Fruit fly (Drosophila melanogaster) whole organism, embryonic: ENCODE data around the gene Gem4b.

ENCODE experiments used
- ATbp ChIP-seq: fragments of 200-800 bp; sonication (Bioruptor generic); optimal IDR thresholded peaks from 2 replicates; lab custom pipeline; 2017; ENCODE audit warnings: missing biosample characterization, mild to moderate bottlenecking, missing genetic modification characterization, missing genetic modification reagents
- Adf1 ChIP-seq: fragments of 200-800 bp; sonication (Bioruptor generic); IDR thresholded peaks from 2 replicates; pipeline ENCODE4 v1.3.6; 2022; ENCODE audit warnings: missing biosample characterization, missing genetic modification characterization
- Atf3 ChIP-seq: fragments of 200-800 bp; sonication (Bioruptor generic); optimal IDR thresholded peaks from 3 replicates; lab custom pipeline; 2016; ENCODE audit warnings: missing biosample characterization, missing genetic modification characterization
- CG10543 ChIP-seq: fragments of 200-800 bp; sonication (Bioruptor generic); optimal IDR thresholded peaks from 3 replicates; lab custom pipeline; 2017; ENCODE audit warnings: missing biosample characterization, mild to moderate bottlenecking, missing genetic modification characterization, moderate library complexity
- CG10959 ChIP-seq: fragments of 200-800 bp; sonication (Bioruptor generic); IDR thresholded peaks from 2 replicates; pipeline ENCODE4 v1.3.6; 2022; ENCODE audit warnings: missing biosample characterization, missing genetic modification characterization
- CG13296 ChIP-seq: fragments of 200-800 bp; sonication (Bioruptor generic); optimal IDR thresholded peaks from 3 replicates; lab custom pipeline; 2018; ENCODE audit warnings: missing biosample characterization, mild to moderate bottlenecking, missing genetic modification characterization
- CG14710 ChIP-seq: fragments of 200-800 bp; sonication (Bioruptor generic); optimal IDR thresholded peaks from 3 replicates; lab custom pipeline; 2019; ENCODE audit warnings: missing biosample characterization, mild to moderate bottlenecking, missing genetic modification characterization, moderate library complexity
- CG17186 ChIP-seq: fragments of 200-800 bp; sonication (Bioruptor generic); optimal IDR thresholded peaks from 3 replicates; lab custom pipeline; 2017; ENCODE audit warnings: missing biosample characterization, missing genetic modification reagents, missing genetic modification characterization
- CG17612 ChIP-seq: fragments of 200-800 bp; sonication (Bioruptor generic); IDR thresholded peaks from 2 replicates; pipeline ENCODE4 v1.3.6; 2022; ENCODE audit warnings: missing biosample characterization, missing genetic modification characterization
- CG17802 ChIP-seq: fragments of 200-800 bp; sonication (Bioruptor generic); optimal IDR thresholded peaks from 2 replicates; lab custom pipeline; 2018; ENCODE audit warnings: missing biosample characterization, mild to moderate bottlenecking, missing genetic modification characterization, moderate library complexity
- CG17912 ChIP-seq: fragments of 200-800 bp; sonication (Bioruptor generic); optimal IDR thresholded peaks from 2 replicates; lab custom pipeline; 2018; ENCODE audit warnings: missing biosample characterization, mild to moderate bottlenecking, missing genetic modification characterization
- CG1792 ChIP-seq: fragments of 200-800 bp; sonication (Bioruptor generic); optimal IDR thresholded peaks from 2 replicates; lab custom pipeline; 2016; ENCODE audit warnings: missing biosample characterization, missing genetic modification characterization
- CG1832 ChIP-seq: fragments of 200-800 bp; sonication (Bioruptor generic); optimal IDR thresholded peaks from 2 replicates; lab custom pipeline; 2017; ENCODE audit warnings: missing biosample characterization, mild to moderate bottlenecking, missing genetic modification characterization, inconsistent platforms
- CG2129 ChIP-seq: fragments of 200-800 bp; sonication (Bioruptor generic); IDR thresholded peaks from 2 replicates; pipeline ENCODE4 v1.3.6; 2022; ENCODE audit warnings: missing biosample characterization, missing genetic modification characterization; ENCODE audit not compliant: partially characterized antibody
- CG43689 ChIP-seq: fragments of 200-800 bp; sonication (Bioruptor generic); IDR thresholded peaks from 2 replicates; pipeline ENCODE4 v1.3.6; 2022; ENCODE audit warnings: missing biosample characterization, missing genetic modification characterization
- CG5245 ChIP-seq: fragments of 200-800 bp; sonication (Bioruptor generic); optimal IDR thresholded peaks from 3 replicates; lab custom pipeline; 2016; ENCODE audit warnings: missing biosample characterization, missing genetic modification characterization
- CG5953 ChIP-seq: fragments of 200-800 bp; sonication (Bioruptor generic); IDR thresholded peaks from 2 replicates; pipeline ENCODE4 v1.3.6; 2022; ENCODE audit warnings: missing biosample characterization, missing genetic modification characterization
- CG7372 ChIP-seq: fragments of 200-800 bp; sonication (Bioruptor generic); IDR thresholded peaks from 2 replicates; pipeline ENCODE4 v1.3.6; 2022; ENCODE audit warnings: missing biosample characterization, missing genetic modification characterization
- CG8388 ChIP-seq: fragments of 200-800 bp; sonication (Bioruptor generic); optimal IDR thresholded peaks from 2 replicates; lab custom pipeline; 2019; ENCODE audit warnings: missing biosample characterization, mild to moderate bottlenecking, missing genetic modification characterization, moderate library complexity
- CG8478 ChIP-seq: fragments of >200 bp; optimal IDR thresholded peaks from 2 replicates; lab custom pipeline; 2018
- CoRest ChIP-seq: fragments of 200-800 bp; sonication (Bioruptor generic); optimal IDR thresholded peaks from 3 replicates; lab custom pipeline; 2018; ENCODE audit warnings: missing biosample characterization, mild to moderate bottlenecking, missing genetic modification characterization, moderate library complexity
- E2f1 ChIP-seq: fragments of 200-800 bp; sonication (Bioruptor generic); IDR thresholded peaks from 2 replicates; pipeline ENCODE4 v1.3.6; 2022; ENCODE audit warnings: missing biosample characterization, missing genetic modification characterization
- Fer2 ChIP-seq: fragments of 200-800 bp; sonication (Bioruptor generic); optimal IDR thresholded peaks from 2 replicates; lab custom pipeline; 2018; ENCODE audit warnings: missing biosample characterization, mild to moderate bottlenecking, missing genetic modification characterization, moderate library complexity
- Hand ChIP-seq: fragments of 200-800 bp; sonication (Bioruptor generic); optimal IDR thresholded peaks from 2 replicates; lab custom pipeline; 2017; ENCODE audit warnings: mild to moderate bottlenecking, missing biosample characterization, missing genetic modification reagents, missing genetic modification characterization
- Mrtf ChIP-seq: fragments of 200-800 bp; sonication (Bioruptor generic); IDR thresholded peaks from 3 replicates; pipeline ENCODE4 v1.3.6; 2022; ENCODE audit warnings: missing biosample characterization, missing genetic modification characterization
- Neu2 ChIP-seq: fragments of 200-800 bp; sonication (Bioruptor generic); optimal IDR thresholded peaks from 3 replicates; lab custom pipeline; 2016; ENCODE audit warnings: missing biosample characterization, missing genetic modification characterization, borderline replicate concordance
- Oli ChIP-seq: fragments of 200-800 bp; sonication (Bioruptor generic); optimal IDR thresholded peaks from 2 replicates; lab custom pipeline; 2018; ENCODE audit warnings: missing biosample characterization, mild to moderate bottlenecking, missing genetic modification characterization, moderate library complexity
- Sox100B ChIP-seq: fragments of 200-800 bp; sonication (Bioruptor generic); optimal IDR thresholded peaks from 3 replicates; lab custom pipeline; 2018; ENCODE audit warnings: missing biosample characterization, mild to moderate bottlenecking, missing genetic modification characterization
- al ChIP-seq: fragments of 200-800 bp; sonication (Bioruptor generic); IDR thresholded peaks from 2 replicates; pipeline ENCODE4 v1.3.6; 2022; ENCODE audit warnings: missing biosample characterization, missing genetic modification characterization
- az2 ChIP-seq: fragments of 200-800 bp; sonication (Bioruptor generic); optimal IDR thresholded peaks from 3 replicates; lab custom pipeline; 2016; ENCODE audit warnings: missing biosample characterization, missing genetic modification characterization
- bcd ChIP-seq: fragments of 200-800 bp; sonication (Bioruptor generic); optimal IDR thresholded peaks from 2 replicates; lab custom pipeline; 2017; ENCODE audit warnings: missing biosample characterization, mild to moderate bottlenecking, missing genetic modification characterization
- br ChIP-seq: fragments of >200 bp; optimal IDR thresholded peaks from 2 replicates; lab custom pipeline; 2017
- cas ChIP-seq: fragments of 200-800 bp; sonication (Bioruptor generic); IDR thresholded peaks from 2 replicates; pipeline ENCODE4 v1.3.6; 2022; ENCODE audit warnings: missing biosample characterization, missing genetic modification characterization
- corto ChIP-seq: fragments of 200-800 bp; sonication (Bioruptor generic); optimal IDR thresholded peaks from 2 replicates; lab custom pipeline; 2016; ENCODE audit warnings: missing biosample characterization, mild to moderate bottlenecking, missing genetic modification characterization, moderate library complexity
- crol ChIP-seq: fragments of 200-800 bp; sonication (Bioruptor generic); IDR thresholded peaks from 2 replicates; pipeline ENCODE4 v1.3.6; 2022; ENCODE audit warnings: missing biosample characterization, missing genetic modification characterization
- disco-r ChIP-seq: fragments of 200-800 bp; sonication (Bioruptor generic); optimal IDR thresholded peaks from 2 replicates; lab custom pipeline; 2016; ENCODE audit warnings: missing biosample characterization, missing genetic modification characterization
- dmrt11E ChIP-seq: fragments of 200-800 bp; sonication (Bioruptor generic); optimal IDR thresholded peaks from 3 replicates; lab custom pipeline; 2018; ENCODE audit warnings: missing biosample characterization, mild to moderate bottlenecking, missing genetic modification characterization, moderate library complexity
- ems ChIP-seq: fragments of 200-800 bp; sonication (Bioruptor generic); optimal IDR thresholded peaks from 3 replicates; lab custom pipeline; 2016; ENCODE audit warnings: missing biosample characterization, missing genetic modification characterization
- ewg ChIP-seq: fragments of 200-800 bp; sonication (Bioruptor generic); optimal IDR thresholded peaks from 3 replicates; lab custom pipeline; 2017; ENCODE audit warnings: mild to moderate bottlenecking, missing biosample characterization, missing genetic modification reagents, missing genetic modification characterization
- exex ChIP-seq: fragments of 200-800 bp; sonication (Bioruptor generic); optimal IDR thresholded peaks from 4 replicates; lab custom pipeline; 2018; ENCODE audit warnings: missing biosample characterization, mild to moderate bottlenecking, missing genetic modification characterization, moderate library complexity
- fru ChIP-seq: fragments of >200 bp; optimal IDR thresholded peaks from 2 replicates; lab custom pipeline; 2017
- gcm2 ChIP-seq: fragments of 200-800 bp; sonication (Bioruptor generic); optimal IDR thresholded peaks from 2 replicates; lab custom pipeline; 2016; ENCODE audit warnings: missing biosample characterization, missing genetic modification characterization
- jigr1 ChIP-seq: fragments of 200-800 bp; sonication (Bioruptor generic); IDR thresholded peaks from 3 replicates; pipeline ENCODE4 v1.3.6; 2022; ENCODE audit warnings: missing biosample characterization, missing genetic modification characterization
- jumu ChIP-seq: fragments of 200-800 bp; sonication (Bioruptor generic); optimal IDR thresholded peaks from 3 replicates; lab custom pipeline; 2016; ENCODE audit warnings: missing biosample characterization, missing genetic modification characterization
- pum ChIP-seq: fragments of 200-800 bp; sonication (Bioruptor generic); optimal IDR thresholded peaks from 2 replicates; lab custom pipeline; 2016; ENCODE audit warnings: missing biosample characterization, missing genetic modification characterization
- ro ChIP-seq: fragments of 200-800 bp; sonication (Bioruptor generic); IDR thresholded peaks from 2 replicates; pipeline ENCODE4 v1.3.6; 2022; ENCODE audit warnings: missing biosample characterization, missing genetic modification characterization
- row ChIP-seq: fragments of 200-800 bp; sonication (Bioruptor generic); IDR thresholded peaks from 3 replicates; pipeline ENCODE4 v1.3.6; 2022; ENCODE audit warnings: missing biosample characterization, missing genetic modification characterization
- sd ChIP-seq: fragments of 200-800 bp; sonication (Bioruptor generic); optimal IDR thresholded peaks from 3 replicates; lab custom pipeline; 2018; ENCODE audit warnings: missing biosample characterization, mild to moderate bottlenecking, missing genetic modification characterization, moderate library complexity
- sima ChIP-seq: fragments of 200-800 bp; sonication (Bioruptor generic); optimal IDR thresholded peaks from 2 replicates; lab custom pipeline; 2016; ENCODE audit warnings: missing biosample characterization, missing genetic modification characterization
- sqz ChIP-seq: fragments of 200-800 bp; sonication (Bioruptor generic); optimal IDR thresholded peaks from 3 replicates; lab custom pipeline; 2018; ENCODE audit warnings: missing biosample characterization, mild to moderate bottlenecking, missing genetic modification characterization
- tap ChIP-seq: fragments of 200-800 bp; optimal IDR thresholded peaks from 3 replicates; lab custom pipeline; 2019; ENCODE audit warnings: missing biosample characterization, mild to moderate bottlenecking, missing genetic modification characterization, moderate library complexity
- wdn ChIP-seq: fragments of 200-800 bp; sonication (Bioruptor generic); IDR thresholded peaks from 2 replicates; pipeline ENCODE4 v1.3.6; 2022; ENCODE audit warnings: missing biosample characterization, missing genetic modification characterization
- zen ChIP-seq: fragments of 200-800 bp; sonication (Bioruptor generic); optimal IDR thresholded peaks from 3 replicates; lab custom pipeline; 2018; ENCODE audit warnings: missing biosample characterization, mild to moderate bottlenecking, missing genetic modification characterization, moderate library complexity

Gem4b gene

dm6 chrX:3948889-3949288, 8.2 kb downstream of the Gem4b start, which contains the start of gene Vap33 (continued):
- TF ChIP-seq CG1792: no peak
- no peak for TF ChIP-seq ro
- no peak for TF ChIP-seq br (lab: Kevin White, UChicago)
- no peak for TF ChIP-seq Hand (GFP tag; lab: Kevin White, UChicago)
- TF ChIP-seq ewg (GFP tag; lab: Kevin White, UChicago): no peak
- TF ChIP-seq CG10543 (GFP tag; lab: Kevin White, UChicago): no peak
- no peak for TF ChIP-seq CoRest (tag; lab: Kevin White, UChicago)
- TF ChIP-seq Sox100B (GFP tag; lab: Kevin White, UChicago): no peak
- TF ChIP-seq sima (GFP tag; lab: Kevin White, UChicago): no peak
- no peak for TF ChIP-seq bcd (GFP tag; lab: Kevin White, UChicago)
- no peak for TF ChIP-seq gcm2
- no peak for TF ChIP-seq E2f1
- no peak for TF ChIP-seq exex
- TF ChIP-seq crol: no peak
- no peak for TF ChIP-seq CG5953
- TF ChIP-seq Mrtf (GFP tag; lab: Robert Waterston, UW): no peak
- TF ChIP-seq corto (GFP tag; lab: Kevin White, UChicago): no peak
- no peak for TF ChIP-seq wdn (GFP tag; lab: Robert Waterston, UW)
- TF ChIP-seq CG17612: no peak
- TF ChIP-seq disco-r: no peak
- TF ChIP-seq Fer2: no peak
- TF ChIP-seq CG17802 (tag; lab: Kevin White, UChicago): no peak
- no peak for TF ChIP-seq zen (tag; lab: Kevin White, UChicago)
- no peak for TF ChIP-seq Oli (tag; lab: Kevin White, UChicago)
- TF ChIP-seq Atf3: no peak
- TF ChIP-seq fru (lab: Kevin White, UChicago): no peak
- no peak for TF ChIP-seq Neu2 (GFP tag; lab: Kevin White, UChicago)
- TF ChIP-seq CG8388: no peak
- TF ChIP-seq CG5245 (GFP tag; lab: Kevin White, UChicago): no peak
- TF ChIP-seq row: peak; percentile 47; the same call in 1 of the 3 replicates

dm6 chrX:3949409-3950178, 8.9 kb downstream of the Gem4b start:
- TF ChIP-seq jigr1 (GFP tag; lab: Robert Waterston, UW): no peak
- TF ChIP-seq CG17186: no peak
- TF ChIP-seq dmrt11E (tag; lab: Kevin White, UChicago): no peak
- TF ChIP-seq tap (tag; lab: Kevin White, UChicago): no peak
- TF ChIP-seq CG1832: peak; percentile 77
- TF ChIP-seq CG43689: no peak
- peak; percentile 32 for TF ChIP-seq sd
- peak; percentile 6 for TF ChIP-seq sqz (GFP tag; lab: Kevin White, UChicago)
- no peak for TF ChIP-seq CG14710
- peak; percentile 78 for TF ChIP-seq CG8478 (lab: Kevin White, UChicago)
- TF ChIP-seq ATbp (GFP tag; lab: Kevin White, UChicago): no peak
- TF ChIP-seq CG2129 (GFP tag; lab: Robert Waterston, UW): no peak
- TF ChIP-seq CG17912 (GFP tag; lab: Kevin White, UChicago): no peak
- TF ChIP-seq jumu (GFP tag; lab: Kevin White, UChicago): no peak
- TF ChIP-seq Oli (tag; lab: Kevin White, UChicago): no peak
- TF ChIP-seq az2 (GFP tag; lab: Kevin White, UChicago): no peak
- TF ChIP-seq ems (GFP tag; lab: Kevin White, UChicago): no peak
- peak; percentile 13; the same call in 1 of the 2 replicates for TF ChIP-seq Adf1 (GFP tag; lab: Robert Waterston, UW)
- no peak for TF ChIP-seq CG7372 (GFP tag; lab: Robert Waterston, UW)
- no peak for TF ChIP-seq CG13296
- TF ChIP-seq cas (GFP tag; lab: Robert Waterston, UW): no peak
- no peak for TF ChIP-seq al (GFP tag; lab: Robert Waterston, UW)
- no peak for TF ChIP-seq pum (GFP tag; lab: Kevin White, UChicago)
- TF ChIP-seq CG10959 (GFP tag; lab: Robert Waterston, UW): no peak
